Worm (Caenorhabditis elegans) whole organism, young adult: ENCODE data around the gene kin-24.

Experiments
- B0019.2 ChIP-seq: fragments of 200-800 bp; sonication (Bioruptor generic); conservative IDR thresholded peaks from 2 replicates; pipeline ENCODE4 v1.3.6; 2022; ENCODE audit warnings: missing genetic modification reagents, missing genetic modification characterization, missing compliant biosample characterization
- B0035.1 ChIP-seq: sonication (generic microtip); optimal IDR thresholded peaks from 2 replicates; lab custom pipeline; 2016; ENCODE audit warnings: missing genetic modification characterization, mild to moderate bottlenecking, missing compliant biosample characterization, missing genotype, missing genetic modification reagents
- C06A6.2 ChIP-seq: fragments of 200-800 bp; sonication (Bioruptor generic); conservative IDR thresholded peaks from 2 replicates; pipeline ENCODE4 v1.3.6; 2022; ENCODE audit warnings: missing genetic modification characterization, missing compliant biosample characterization
- F22D6.2 ChIP-seq: sonication (generic microtip); optimal IDR thresholded peaks from 2 replicates; lab custom pipeline; 2016; ENCODE audit warnings: mild to moderate bottlenecking, missing genetic modification characterization, missing compliant biosample characterization
- F23B12.7 ChIP-seq: sonication (generic microtip); optimal IDR thresholded peaks from 2 replicates; lab custom pipeline; 2017; ENCODE audit warnings: missing genetic modification characterization, mild to moderate bottlenecking, missing compliant biosample characterization, antibody characterized with exemption, moderate library complexity; ENCODE audit not compliant: insufficient read depth
- F33H1.4 ChIP-seq: fragments of 200-800 bp; sonication (Bioruptor generic); IDR thresholded peaks from 2 replicates; pipeline ENCODE4 v1.3.6; 2022; ENCODE audit warnings: missing genetic modification reagents, missing genetic modification characterization, missing compliant biosample characterization
- F49E8.2 ChIP-seq: sonication (generic microtip); optimal IDR thresholded peaks from 3 replicates; lab custom pipeline; 2017; ENCODE audit warnings: missing genetic modification characterization, mild to moderate bottlenecking, missing compliant biosample characterization, antibody characterized with exemption, moderate library complexity; ENCODE audit not compliant: insufficient read depth
- F55B11.4 ChIP-seq: sonication (generic microtip); optimal IDR thresholded peaks from 2 replicates; lab custom pipeline; 2016; ENCODE audit warnings: missing compliant biosample characterization, missing genetic modification characterization, borderline replicate concordance; ENCODE audit not compliant: insufficient read depth
- F57A8.1 ChIP-seq: fragments of 200-800 bp; sonication (Bioruptor generic); optimal IDR thresholded peaks from 2 replicates; lab custom pipeline; 2018; ENCODE audit warnings: mild to moderate bottlenecking, missing genetic modification characterization, moderate library complexity, missing compliant biosample characterization
- T07F8.4 ChIP-seq: sonication (generic microtip); optimal IDR thresholded peaks from 2 replicates; lab custom pipeline; 2016; ENCODE audit warnings: mild to moderate bottlenecking, missing genetic modification characterization, moderate library complexity, missing compliant biosample characterization
- Y53G8AR.9 ChIP-seq: fragments of 200-800 bp; sonication (Bioruptor generic); conservative IDR thresholded peaks from 2 replicates; pipeline ENCODE4 v1.3.6; 2022; ENCODE audit warnings: missing genetic modification reagents, missing genetic modification characterization, missing compliant biosample characterization
- Y95B8A.8 ChIP-seq: fragments of 200-800 bp; sonication (Bioruptor generic); IDR thresholded peaks from 2 replicates; pipeline ENCODE4 v1.3.6; 2022; ENCODE audit warnings: missing genetic modification reagents, missing genetic modification characterization, missing compliant biosample characterization
- ZK185.1 ChIP-seq: sonication (generic microtip); optimal IDR thresholded peaks from 2 replicates; lab custom pipeline; 2016; ENCODE audit warnings: mild to moderate bottlenecking, missing genetic modification characterization, missing compliant biosample characterization; ENCODE audit not compliant: poor library complexity, severe bottlenecking
- aptf-2 ChIP-seq: fragments of 200-800 bp; sonication (Bioruptor generic); conservative IDR thresholded peaks from 2 replicates; pipeline ENCODE4 v1.3.6; 2022; ENCODE audit warnings: missing genetic modification reagents, missing genetic modification characterization, missing compliant biosample characterization
- atf-7 ChIP-seq: sonication (generic microtip); optimal IDR thresholded peaks from 2 replicates; lab custom pipeline; 2017; ENCODE audit warnings: mild to moderate bottlenecking, missing genetic modification characterization, missing compliant biosample characterization
- attf-5 ChIP-seq: fragments of 200-800 bp; sonication (Bioruptor generic); optimal IDR thresholded peaks from 2 replicates; lab custom pipeline; 2018; ENCODE audit warnings: mild to moderate bottlenecking, missing genetic modification characterization, missing compliant biosample characterization
- cebp-2 ChIP-seq: fragments of 200-800 bp; sonication (Bioruptor generic); IDR thresholded peaks from 2 replicates; pipeline ENCODE4 v1.3.6; 2022; ENCODE audit warnings: missing genetic modification characterization, missing compliant biosample characterization
- ceh-40 ChIP-seq: fragments of 200-800 bp; sonication (Bioruptor generic); IDR thresholded peaks from 2 replicates; pipeline ENCODE4 v1.3.6; 2022; ENCODE audit warnings: missing genetic modification characterization, missing compliant biosample characterization
- ceh-58 ChIP-seq: fragments of 200-800 bp; sonication (Bioruptor generic); IDR thresholded peaks from 2 replicates; pipeline ENCODE4 v1.3.6; 2022; ENCODE audit warnings: missing genetic modification characterization, missing compliant biosample characterization
- ceh-91 ChIP-seq: fragments of 200-800 bp; sonication (Bioruptor generic); IDR thresholded peaks from 2 replicates; pipeline ENCODE4 v1.3.6; 2022; ENCODE audit warnings: missing genetic modification reagents, missing genetic modification characterization, missing compliant biosample characterization
- dox-1 ChIP-seq: fragments of 200-800 bp; sonication (Bioruptor generic); IDR thresholded peaks from 2 replicates; pipeline ENCODE4 v1.3.6; 2022; ENCODE audit warnings: missing genetic modification reagents, missing genetic modification characterization, missing compliant biosample characterization
- fkh-3 ChIP-seq: sonication (generic microtip); optimal IDR thresholded peaks from 2 replicates; lab custom pipeline; 2016; ENCODE audit warnings: mild to moderate bottlenecking, missing genetic modification characterization, missing compliant biosample characterization
- him-1 ChIP-seq: sonication (generic microtip); optimal IDR thresholded peaks from 2 replicates; lab custom pipeline; 2016; ENCODE audit warnings: missing genotype, missing genetic modification reagents, missing genetic modification characterization, missing compliant biosample characterization
- hlh-12 ChIP-seq: sonication (generic microtip); optimal IDR thresholded peaks from 2 replicates; lab custom pipeline; 2016; ENCODE audit warnings: missing genetic modification characterization, missing compliant biosample characterization
- hmg-1.2 ChIP-seq: fragments of 200-800 bp; sonication (Bioruptor generic); IDR thresholded peaks from 2 replicates; pipeline ENCODE4 v1.3.6; 2022; ENCODE audit warnings: missing genetic modification reagents, missing genetic modification characterization, missing compliant biosample characterization
- let-526 ChIP-seq: fragments of 200-800 bp; sonication (Bioruptor generic); IDR thresholded peaks from 2 replicates; pipeline ENCODE4 v1.3.6; 2022; ENCODE audit warnings: missing genetic modification reagents, missing genetic modification characterization, missing compliant biosample characterization
- lin-54 ChIP-seq: fragments of 200-800 bp; sonication (Bioruptor generic); optimal IDR thresholded peaks from 2 replicates; lab custom pipeline; 2018; ENCODE audit warnings: mild to moderate bottlenecking, missing genetic modification characterization, missing compliant biosample characterization
- madf-10 ChIP-seq: sonication (generic microtip); optimal IDR thresholded peaks from 2 replicates; lab custom pipeline; 2016; ENCODE audit warnings: mild to moderate bottlenecking, missing genetic modification characterization, missing compliant biosample characterization
- madf-6 ChIP-seq: fragments of 200-800 bp; sonication (Bioruptor generic); IDR thresholded peaks from 2 replicates; pipeline ENCODE4 v1.3.6; 2022; ENCODE audit warnings: missing genetic modification reagents, missing genetic modification characterization, missing compliant biosample characterization
- mcd-1 ChIP-seq: fragments of 200-800 bp; sonication (Bioruptor generic); IDR thresholded peaks from 2 replicates; pipeline ENCODE4 v1.3.6; 2022; ENCODE audit warnings: missing genetic modification reagents, missing genetic modification characterization, missing compliant biosample characterization
- mxl-1 ChIP-seq: sonication (generic microtip); optimal IDR thresholded peaks from 2 replicates; lab custom pipeline; 2016; ENCODE audit warnings: missing genetic modification characterization, missing compliant biosample characterization
- nhr-80 ChIP-seq: sonication (generic microtip); optimal IDR thresholded peaks from 2 replicates; lab custom pipeline; 2016; ENCODE audit warnings: missing genetic modification characterization, missing compliant biosample characterization
- rcor-1 ChIP-seq: fragments of 200-800 bp; sonication (Bioruptor generic); IDR thresholded peaks from 2 replicates; pipeline ENCODE4 v1.3.6; 2022; ENCODE audit warnings: missing genetic modification reagents, missing genetic modification characterization, missing compliant biosample characterization
- repo-1 ChIP-seq: sonication (generic microtip); optimal IDR thresholded peaks from 2 replicates; lab custom pipeline; 2017; ENCODE audit warnings: mild to moderate bottlenecking, missing genetic modification characterization, missing compliant biosample characterization
- sdz-38 ChIP-seq: sonication (generic microtip); optimal IDR thresholded peaks from 2 replicates; lab custom pipeline; 2016; ENCODE audit warnings: missing genotype, missing genetic modification characterization, missing compliant biosample characterization
- snpc-1.3 ChIP-seq: sonication (generic microtip); optimal IDR thresholded peaks from 2 replicates; lab custom pipeline; 2017; ENCODE audit warnings: missing genetic modification characterization, mild to moderate bottlenecking, missing compliant biosample characterization, antibody characterized with exemption, moderate library complexity, missing genotype, missing genetic modification reagents; ENCODE audit not compliant: insufficient read depth
- snpc-4 ChIP-seq, 5 experiments: fragments of 150-350 bp in 1 of 5; sonication (generic microtip) in 4 of 5; optimal IDR thresholded peaks; 2 replicates each; lab custom pipeline; 2014 to 2018; ENCODE audit warnings: missing genetic modification characterization in 5 of 5, missing biosample characterization in 3 of 5, antibody characterized with exemption in 2 of 5, mild to moderate bottlenecking in 2 of 5, missing compliant biosample characterization in 2 of 5, missing genotype in 2 of 5, moderate library complexity in 2 of 5, missing genetic modification reagents in 1 of 5
- sptf-2 ChIP-seq: fragments of 200-800 bp; sonication (Bioruptor generic); optimal IDR thresholded peaks from 2 replicates; lab custom pipeline; 2018; ENCODE audit warnings: mild to moderate bottlenecking, missing genetic modification characterization, missing compliant biosample characterization
- tbx-9 ChIP-seq: sonication (generic microtip); optimal IDR thresholded peaks from 2 replicates; lab custom pipeline; 2016; ENCODE audit warnings: borderline replicate concordance, missing genetic modification characterization, inconsistent platforms, missing compliant biosample characterization
- xnd-1 ChIP-seq: sonication (generic microtip); optimal IDR thresholded peaks from 2 replicates; lab custom pipeline; 2016; ENCODE audit warnings: missing genotype, missing genetic modification reagents, missing genetic modification characterization, missing compliant biosample characterization
- zfh-2 ChIP-seq: fragments of 200-800 bp; sonication (Bioruptor generic); conservative IDR thresholded peaks from 2 replicates; pipeline ENCODE4 v1.3.6; 2022; ENCODE audit warnings: missing genetic modification reagents, missing genetic modification characterization, missing compliant biosample characterization
- zim-3 ChIP-seq: sonication (generic microtip); optimal IDR thresholded peaks from 2 replicates; lab custom pipeline; 2017; ENCODE audit warnings: mild to moderate bottlenecking, missing genetic modification characterization, moderate library complexity, missing compliant biosample characterization
- ztf-18 ChIP-seq: sonication (generic microtip); optimal IDR thresholded peaks from 2 replicates; lab custom pipeline; 2016; ENCODE audit warnings: missing genotype, mild to moderate bottlenecking, missing genetic modification characterization, missing compliant biosample characterization
- ztf-25 ChIP-seq: fragments of 200-800 bp; sonication (Bioruptor generic); IDR thresholded peaks from 2 replicates; pipeline ENCODE4 v1.3.6; 2022; ENCODE audit warnings: missing genetic modification reagents, missing genetic modification characterization, missing compliant biosample characterization

The kin-24 gene

ce11 chrIV:9840984-9841590, at the start of gene kin-24, which contains the start of gene msp-56:
Gene kin-24 (minus strand): TSS chrIV:9841084.
Gene msp-56 (plus strand): TSS chrIV:9841540.
- TF ChIP-seq ZK185.1 (tag; lab: Kevin White, UChicago), result no peak
- TF ChIP-seq xnd-1 (tag; lab: Kevin White, UChicago), result no peak
- TF ChIP-seq lin-54 (GFP tag; lab: Kevin White, UChicago), result no peak
- TF ChIP-seq hlh-12 (tag; lab: Kevin White, UChicago), result no peak
- no peak for TF ChIP-seq ztf-18
- no peak for TF ChIP-seq Y53G8AR.9 (GFP tag; lab: Robert Waterston, UW)
- TF ChIP-seq tbx-9, result no peak
- no peak for TF ChIP-seq him-1 (tag; lab: Kevin White, UChicago)
- TF ChIP-seq fkh-3 (tag; lab: Kevin White, UChicago), result no peak
- TF ChIP-seq atf-7 (tag; lab: Kevin White, UChicago), result no peak
- no peak for TF ChIP-seq ceh-58 (GFP tag; lab: Robert Waterston, UW)
- no peak for TF ChIP-seq madf-10 (tag; lab: Kevin White, UChicago)
- TF ChIP-seq let-526, result no peak
- TF ChIP-seq cebp-2 (GFP tag; lab: Robert Waterston, UW), result no peak
- TF ChIP-seq mcd-1 (GFP tag; lab: Robert Waterston, UW), result no peak
- TF ChIP-seq T07F8.4 (tag; lab: Kevin White, UChicago), result no peak
- TF ChIP-seq F55B11.4 (tag; lab: Kevin White, UChicago), result no peak
- TF ChIP-seq C06A6.2, result no peak

DNA sequence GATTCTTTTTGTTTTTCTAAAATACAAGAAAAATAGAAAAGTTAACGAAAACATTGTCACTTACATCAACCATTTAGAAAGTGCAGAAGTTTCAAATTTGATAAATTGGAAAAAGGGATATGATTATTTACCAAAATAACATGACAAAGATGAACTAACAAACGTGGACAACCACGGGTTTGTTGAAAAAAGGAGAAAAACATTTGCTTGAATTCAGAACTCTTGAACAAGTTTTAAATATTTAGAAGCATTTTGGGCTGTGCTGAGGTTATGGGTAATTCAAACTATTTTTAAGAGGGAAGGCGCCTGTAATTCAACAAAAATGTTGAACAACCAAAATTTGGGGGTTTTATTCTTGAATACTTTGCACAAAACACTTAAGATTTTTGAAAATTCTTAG, 49.0 kb upstream of the kin-24 start, which contains the start of gene ttbk-3:
Gene ttbk-3 (minus strand): TSS at position 101 of the 400 bp plus-strand sequence.
- TF ChIP-seq B0019.2 (GFP tag; lab: Robert Waterston, UW), result no peak
- TF ChIP-seq F22D6.2 (tag; lab: Kevin White, UChicago), result no peak
- TF ChIP-seq repo-1 (tag; lab: Kevin White, UChicago), result no peak

- TF ChIP-seq F57A8.1 (GFP tag; lab: Kevin White, UChicago) (no peak), sdz-38 (tag; lab: Kevin White, UChicago) (no peak), him-1 (tag; lab: Kevin White, UChicago) (peak; percentile 23), atf-7 (tag; lab: Kevin White, UChicago) (no peak), ceh-91 (GFP tag; lab: Robert Waterston, UW) (no peak), mxl-1 (tag; lab: Kevin White, UChicago) (no peak), B0035.1 (tag; lab: Kevin White, UChicago) (no peak), attf-5 (GFP tag; lab: Kevin White, UChicago) (peak; percentile 25), F23B12.7 (tag; lab: Kevin White, UChicago) (peak; percentile 63), zfh-2 (GFP tag; lab: Robert Waterston, UW) (no peak), sptf-2 (GFP tag; lab: Kevin White, UChicago) (no peak), hmg-1.2 (GFP tag; lab: Robert Waterston, UW) (peak; percentile 77; the same call in 1 of the 2 replicates), snpc-4 (GFP tag; optimal IDR thresholded peaks at IDR 0.05; lab: Kevin White, UChicago) (no peak), snpc-4 (tag; optimal IDR thresholded peaks at IDR 0.05; lab: Kevin White, UChicago) (peak in 2 of 4 experiments; percentile 35 to 44), madf-6 (GFP tag; lab: Robert Waterston, UW) (peak; percentile 23; the same call in 1 of the 2 replicates), Y95B8A.8 (no peak), ceh-40 (GFP tag; lab: Robert Waterston, UW) (no peak), zim-3 (no peak), ztf-25 (no peak), F33H1.4 (GFP tag; lab: Robert Waterston, UW) (peak; percentile 47; the same call in 1 of the 2 replicates), dox-1 (GFP tag; lab: Robert Waterston, UW) (peak; percentile 50; the same call in 1 of the 2 replicates), aptf-2 (no peak), nhr-80 (tag; lab: Kevin White, UChicago) (peak; percentile 33), F55B11.4 (tag; lab: Kevin White, UChicago) (no peak), rcor-1 (peak; percentile 37; the same call in 1 of the 2 replicates), F49E8.2 (tag; lab: Kevin White, UChicago) (peak; percentile 12), snpc-1.3 (tag; lab: Kevin White, UChicago) (peak; percentile 16)
These were observed 43.4 kb upstream of the kin-24 start, which contains the start of the genes prp-18 and mccc-1 for ce11 chrIV:9884257-9884656. Gene prp-18 (minus strand): TSS chrIV:9884383. Gene mccc-1 (plus strand): TSS chrIV:9884570.
